Worm (Caenorhabditis elegans): ENCODE data around the gene nmt-1.

Gene nmt-1

DNA sequence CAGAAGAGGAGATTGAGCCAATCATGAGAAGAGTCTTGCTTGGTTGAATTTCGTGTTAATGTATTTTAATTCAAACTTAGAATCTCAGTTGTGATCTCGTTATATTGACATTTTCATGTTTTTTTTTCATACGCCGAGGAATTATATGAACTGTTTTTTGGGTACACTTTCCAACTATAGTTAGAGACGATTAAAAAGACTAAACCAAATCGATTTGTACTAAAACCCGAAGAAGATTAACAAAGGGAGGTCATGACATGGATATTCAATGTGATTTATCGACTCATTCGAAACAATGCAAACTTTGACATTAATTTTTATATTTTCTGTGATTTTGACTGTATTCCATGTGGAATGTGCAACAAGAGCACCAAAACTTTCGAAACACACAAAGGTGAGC is 31.8 kb upstream of the nmt-1 start, which contains the start of gene Y42G9A.2:
Gene Y42G9A.2, plus strand, starts transcription at position 284 of the 400 bp plus-strand sequence.
- TF ChIP-seq hif-1 (tag; optimal IDR thresholded peaks at IDR 0.05), result no peak
- TF ChIP-seq T20F7.1 (GFP tag; optimal IDR thresholded peaks at IDR 0.05), result peak; percentile 52
- TF ChIP-seq mdt-29 (GFP tag; IDR thresholded peaks at IDR 0.05), result no peak
- TF ChIP-seq lin-15B (tag; optimal IDR thresholded peaks at IDR 0.05), result no peak
- TF ChIP-seq zip-2 (tag; optimal IDR thresholded peaks at IDR 0.05), result peak; percentile 8
- TF ChIP-seq unc-130 (GFP tag; optimal IDR thresholded peaks at IDR 0.05), result no peak
- peak; percentile 85 for TF ChIP-seq aha-1 (tag)
- no peak for TF ChIP-seq jun-1 (tag; optimal IDR thresholded peaks at IDR 0.05)
- no peak for TF ChIP-seq spr-3 (GFP tag; optimal IDR thresholded peaks at IDR 0.05)
- no peak for TF ChIP-seq nhr-102 (tag; optimal IDR thresholded peaks at IDR 0.05)
- no peak for TF ChIP-seq rbr-2 (tag; optimal IDR thresholded peaks at IDR 0.05)
- TF ChIP-seq snpc-4 (tag; optimal IDR thresholded peaks at IDR 0.05), result no peak

DNA sequence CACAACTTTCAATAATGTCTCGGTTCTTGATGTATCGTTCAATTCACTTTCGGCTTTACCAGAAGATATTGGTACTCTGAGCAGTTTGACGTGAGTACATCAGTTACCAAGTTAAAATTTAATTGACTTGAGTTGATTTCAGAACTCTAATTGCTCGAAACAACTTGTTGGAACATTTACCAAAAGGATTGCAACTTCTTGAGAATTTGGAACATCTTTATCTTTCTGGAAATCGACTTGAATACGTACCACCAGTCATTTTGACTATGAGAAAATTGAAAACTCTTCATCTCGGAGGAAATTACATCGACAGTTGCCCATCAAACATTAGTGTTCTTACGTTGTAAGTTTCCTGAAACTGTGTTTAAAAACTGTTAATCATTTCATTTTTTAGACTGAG is 30.7 kb upstream of the nmt-1 start:
- no peak for TF ChIP-seq daf-12 (tag; optimal IDR thresholded peaks at IDR 0.05)
- TF ChIP-seq unc-62 (GFP tag; optimal IDR thresholded peaks at IDR 0.05 in 1 of 2), result peak in 1 of 2 experiments; percentile 93
- TF ChIP-seq unc-62 (tag; optimal IDR thresholded peaks at IDR 0.05), result no peak

- peak; percentile 5 for TF ChIP-seq mxl-3 (GFP tag; optimal IDR thresholded peaks at IDR 0.05)
- no peak for TF ChIP-seq ztf-7 (tag; optimal IDR thresholded peaks at IDR 0.05)
- no peak for TF ChIP-seq spr-1 (tag; optimal IDR thresholded peaks at IDR 0.05)
- peak; percentile 53 for TF ChIP-seq nhr-28 (tag; optimal IDR thresholded peaks at IDR 0.05)
- no peak for TF ChIP-seq ces-1 (GFP tag; optimal IDR thresholded peaks at IDR 0.05)
- no peak for TF ChIP-seq daf-16 (GFP tag; optimal IDR thresholded peaks at IDR 0.05)
- TF ChIP-seq daf-16 (tag; optimal IDR thresholded peaks at IDR 0.05), result peak; percentile 30
- peak; percentile 45; the same call in 1 of the 2 replicates for TF ChIP-seq dmd-6 (GFP tag; IDR thresholded peaks at IDR 0.05)
- peak; percentile 38 for TF ChIP-seq hlh-30 (tag; optimal IDR thresholded peaks at IDR 0.05; ENCODE audit: insufficient read depth)
- TF ChIP-seq nhr-237 (tag; optimal IDR thresholded peaks at IDR 0.05), result no peak
- no peak for TF ChIP-seq F10B5.3 (tag; optimal IDR thresholded peaks at IDR 0.05)
Measured at ce11 chrIII:6145896-6146295, 29.8 kb upstream of the nmt-1 start, which contains the start of gene Y42G9A.3. Gene Y42G9A.3, plus strand, starts transcription at chrIII:6146258.

DNA sequence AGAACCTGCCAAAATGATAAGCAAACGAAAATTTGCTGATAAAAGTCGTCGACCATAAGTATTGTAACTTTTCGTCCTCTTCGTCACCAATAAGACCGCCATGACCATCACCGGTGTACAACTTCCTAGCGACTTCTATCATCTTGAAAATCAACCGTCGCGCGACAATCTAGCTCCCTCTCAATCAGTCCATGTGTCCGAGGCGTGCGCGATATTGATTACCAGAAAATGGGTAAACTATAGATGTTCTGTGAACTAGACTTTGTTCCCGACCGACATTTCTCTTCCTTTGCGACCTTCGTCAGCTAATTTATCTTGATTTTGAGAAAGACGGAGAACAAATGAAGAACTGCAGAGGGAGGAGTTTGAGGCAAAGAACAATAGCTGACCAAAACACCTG is 29.2 kb upstream of the nmt-1 start:
- TF ChIP-seq zag-1 (tag; optimal IDR thresholded peaks at IDR 0.05) (no peak), lsy-2 (tag; optimal IDR thresholded peaks at IDR 0.05) (peak in 1 of 2 experiments; percentile 40), mxl-3 (GFP tag; optimal IDR thresholded peaks at IDR 0.05) (peak; percentile 60), nhr-48 (tag; optimal IDR thresholded peaks at IDR 0.05) (peak; percentile 23), hlh-11 (tag; optimal IDR thresholded peaks at IDR 0.05) (peak; percentile 54), dmd-6 (GFP tag; IDR thresholded peaks at IDR 0.05) (peak; percentile 48; the same call in 1 of the 2 replicates), aha-1 (tag) (peak; percentile 84), dve-1 (tag; optimal IDR thresholded peaks at IDR 0.05; ENCODE audit: insufficient read depth) (peak; percentile 28), nhr-111 (GFP tag; optimal IDR thresholded peaks at IDR 0.05) (no peak), nhr-28 (tag; optimal IDR thresholded peaks at IDR 0.05) (peak; percentile 1)

- TF ChIP-seq mdl-1 (tag; optimal IDR thresholded peaks at IDR 0.05) (peak in 1 of 2 experiments; percentile 73), unc-62 (GFP tag; optimal IDR thresholded peaks at IDR 0.05 in 1 of 2) (peak in 1 of 2 experiments; percentile 78), unc-62 (tag; optimal IDR thresholded peaks at IDR 0.05) (no peak), hlh-30 (tag; optimal IDR thresholded peaks at IDR 0.05; ENCODE audit: insufficient read depth) (peak; percentile 80), spr-3 (GFP tag; optimal IDR thresholded peaks at IDR 0.05) (no peak), mxl-3 (GFP tag; optimal IDR thresholded peaks at IDR 0.05) (no peak), madf-5 (GFP tag; IDR thresholded peaks at IDR 0.05) (no peak), dpl-1 (GFP tag; optimal IDR thresholded peaks at IDR 0.05) (no peak), ztf-7 (tag; optimal IDR thresholded peaks at IDR 0.05) (no peak), lsy-2 (tag; optimal IDR thresholded peaks at IDR 0.05) (peak in 1 of 2 experiments; percentile 26), cey-2 (tag; optimal IDR thresholded peaks at IDR 0.05; ENCODE audit: borderline replicate concordance, insufficient read depth) (peak; percentile 60), nhr-28 (tag; optimal IDR thresholded peaks at IDR 0.05) (peak; percentile 56), F10B5.3 (tag; optimal IDR thresholded peaks at IDR 0.05) (no peak), F49E8.2 (tag; optimal IDR thresholded peaks at IDR 0.05; ENCODE audit: borderline replicate concordance) (no peak), nhr-48 (tag; optimal IDR thresholded peaks at IDR 0.05) (peak; percentile 60), nhr-102 (tag; optimal IDR thresholded peaks at IDR 0.05) (no peak), nhr-11 (tag; optimal IDR thresholded peaks at IDR 0.05) (peak; percentile 81), hlh-11 (tag; optimal IDR thresholded peaks at IDR 0.05) (peak; percentile 22)
Measured at ce11 chrIII:6144390-6144962, 28.3 kb upstream of the nmt-1 start.
